Worm (Caenorhabditis elegans) whole organism, late embryonic: ENCODE measurements around the gene ets-6.

Experiments
- Y22D7AL.16 ChIP-seq: sonication (generic microtip); optimal IDR thresholded peaks from 2 replicates; lab custom pipeline; 2016; ENCODE audit warnings: missing genetic modification characterization, missing compliant biosample characterization
- ahr-1 ChIP-seq: sonication (generic microtip); optimal IDR thresholded peaks from 2 replicates; lab custom pipeline; 2016; ENCODE audit warnings: missing genetic modification characterization, missing compliant biosample characterization
- ama-1 ChIP-seq: fragments of 150-350 bp; optimal IDR thresholded peaks from 2 replicates; lab custom pipeline; 2014
- ceh-48 ChIP-seq: sonication (generic microtip); optimal IDR thresholded peaks from 2 replicates; lab custom pipeline; 2016; ENCODE audit warnings: missing genetic modification characterization, inconsistent platforms, missing compliant biosample characterization
- hlh-8 ChIP-seq: sonication (generic microtip); optimal IDR thresholded peaks from 2 replicates; lab custom pipeline; 2016; ENCODE audit warnings: missing genotype, missing genetic modification characterization, missing compliant biosample characterization
- lin-11 ChIP-seq: fragments of 200-800 bp; sonication (Bioruptor generic); optimal IDR thresholded peaks from 2 replicates; lab custom pipeline; 2018; ENCODE audit warnings: mild to moderate bottlenecking, missing genetic modification characterization, missing compliant biosample characterization
- mec-3 ChIP-seq: sonication (generic microtip); optimal IDR thresholded peaks from 2 replicates; lab custom pipeline; 2016; ENCODE audit warnings: borderline replicate concordance, missing genetic modification characterization, missing compliant biosample characterization
- sdc-2 ChIP-seq: sonication (generic microtip); optimal IDR thresholded peaks from 2 replicates; lab custom pipeline; 2016; ENCODE audit warnings: missing genotype, missing genetic modification characterization, missing compliant biosample characterization
- syd-9 ChIP-seq: sonication (generic microtip); optimal IDR thresholded peaks from 2 replicates; lab custom pipeline; 2016; ENCODE audit warnings: mild to moderate bottlenecking, missing genetic modification characterization, moderate library complexity, missing compliant biosample characterization

ets-6 gene

ce11 chrV:7528816-7529215 is 51.5 kb downstream of the ets-6 start, which contains the start of gene C54F6.5:
C54F6.5 (plus strand) TSS chrV:7529116.
- TF ChIP-seq sdc-2 (tag; lab: Kevin White, UChicago) (no peak), Y22D7AL.16 (tag; lab: Kevin White, UChicago) (no peak), ceh-48 (tag; lab: Kevin White, UChicago) (no peak), ama-1 (lab: Kevin White, UChicago) (no peak), mec-3 (tag; lab: Kevin White, UChicago) (no peak), syd-9 (tag; lab: Kevin White, UChicago) (no peak), ahr-1 (tag; lab: Kevin White, UChicago) (no peak), hlh-8 (no peak), lin-11 (tag; lab: Kevin White, UChicago) (no peak)
- TF ChIP-seq, all 69 proteins: peak for 0
